Fruit fly (Drosophila melanogaster) whole organism, embryonic: ENCODE measurements around the gene LSm3.

Source experiments
- CG11398 ChIP-seq: fragments of 200-800 bp; sonication (Bioruptor generic); optimal IDR thresholded peaks from 2 replicates; lab custom pipeline; 2016; ENCODE audit warnings: missing biosample characterization, missing genetic modification characterization
- CG34376 ChIP-seq: fragments of 200-800 bp; sonication (Bioruptor generic); optimal IDR thresholded peaks from 2 replicates; lab custom pipeline; 2018; ENCODE audit warnings: missing biosample characterization, mild to moderate bottlenecking, missing genetic modification characterization
- CG5245 ChIP-seq: fragments of 200-800 bp; sonication (Bioruptor generic); optimal IDR thresholded peaks from 3 replicates; lab custom pipeline; 2016; ENCODE audit warnings: missing biosample characterization, missing genetic modification characterization
- Dek ChIP-seq: fragments of 200-800 bp; sonication (Bioruptor generic); optimal IDR thresholded peaks from 3 replicates; lab custom pipeline; 2019; ENCODE audit warnings: missing biosample characterization, mild to moderate bottlenecking, missing genetic modification characterization, moderate library complexity
- Max ChIP-seq: fragments of 200-800 bp; sonication (Bioruptor generic); optimal IDR thresholded peaks from 2 replicates; lab custom pipeline; 2016; ENCODE audit warnings: missing biosample characterization, mild to moderate bottlenecking, missing genetic modification characterization
- Sox100B ChIP-seq: fragments of 200-800 bp; sonication (Bioruptor generic); optimal IDR thresholded peaks from 3 replicates; lab custom pipeline; 2018; ENCODE audit warnings: missing biosample characterization, mild to moderate bottlenecking, missing genetic modification characterization
- cas ChIP-seq: fragments of 200-800 bp; sonication (Bioruptor generic); IDR thresholded peaks from 2 replicates; pipeline ENCODE4 v1.3.6; 2022; ENCODE audit warnings: missing biosample characterization, missing genetic modification characterization
- mld ChIP-seq: fragments of 200-800 bp; sonication (Bioruptor generic); IDR thresholded peaks from 3 replicates; pipeline ENCODE4 v1.3.6; 2022; ENCODE audit warnings: missing biosample characterization, missing genetic modification characterization; ENCODE audit not compliant: partially characterized antibody
- tgo ChIP-seq: fragments of 200-800 bp; sonication (Bioruptor generic); IDR thresholded peaks from 3 replicates; pipeline ENCODE4 v1.3.6; 2022; ENCODE audit warnings: missing biosample characterization, missing genetic modification characterization

DNA sequence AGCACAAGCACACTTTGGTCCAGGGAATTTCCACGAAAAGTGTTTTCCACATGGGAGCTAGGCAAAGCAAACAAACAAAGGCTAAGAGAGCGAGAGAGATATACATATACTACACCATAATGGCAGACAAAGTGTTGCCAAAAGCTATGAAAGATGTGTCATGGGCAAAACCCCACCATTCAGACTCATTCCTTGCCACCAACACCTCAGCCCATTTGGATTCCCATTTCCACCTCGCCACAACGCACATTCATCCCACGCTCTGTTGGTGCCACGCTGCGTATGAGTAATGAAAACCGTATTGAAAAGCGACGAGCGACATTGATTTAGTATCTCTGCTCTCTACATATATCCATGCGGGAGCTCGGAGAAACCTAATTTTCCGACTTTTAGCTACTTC is 12.8 kb downstream of the LSm3 start:
- TF ChIP-seq Dek (tag; lab: Kevin White, UChicago) (no peak), CG34376 (GFP tag; lab: Kevin White, UChicago) (no peak), CG5245 (GFP tag; lab: Kevin White, UChicago) (no peak), tgo (GFP tag; lab: Robert Waterston, UW) (no peak), cas (GFP tag; lab: Robert Waterston, UW) (no peak), Max (GFP tag; lab: Kevin White, UChicago) (no peak), CG11398 (GFP tag; lab: Kevin White, UChicago) (no peak), Sox100B (GFP tag; lab: Kevin White, UChicago) (no peak), mld (GFP tag; lab: Robert Waterston, UW) (no peak)
